Fruit fly (Drosophila melanogaster) whole organism, pupa: ENCODE results near the gene obe.

Experiments
- CG12605 ChIP-seq: fragments of 200-800 bp; sonication (Bioruptor generic); IDR thresholded peaks from 2 replicates; pipeline ENCODE4 v1.3.6; 2022; ENCODE audit warnings: missing biosample characterization, missing genetic modification characterization
- CG13204 ChIP-seq: fragments of 200-800 bp; sonication (Bioruptor generic); optimal IDR thresholded peaks from 2 replicates; lab custom pipeline; 2018; ENCODE audit warnings: missing biosample characterization, mild to moderate bottlenecking, missing genetic modification characterization, moderate library complexity
- CG14655 ChIP-seq: fragments of 200-800 bp; sonication (Bioruptor generic); optimal IDR thresholded peaks from 3 replicates; lab custom pipeline; 2017; ENCODE audit warnings: mild to moderate bottlenecking, missing biosample characterization, missing genetic modification reagents, missing genetic modification characterization
- CG17806 ChIP-seq: fragments of 200-800 bp; sonication (Bioruptor generic); optimal IDR thresholded peaks from 2 replicates; lab custom pipeline; 2018; ENCODE audit warnings: missing biosample characterization, mild to moderate bottlenecking, missing genetic modification characterization, moderate library complexity
- CG32121 ChIP-seq: fragments of 200-800 bp; sonication (Bioruptor generic); IDR thresholded peaks from 2 replicates; pipeline ENCODE4 v1.3.6; 2022; ENCODE audit warnings: missing biosample characterization, missing genetic modification characterization
- CG4496 ChIP-seq: fragments of 200-800 bp; sonication (Bioruptor generic); IDR thresholded peaks from 3 replicates; pipeline ENCODE4 v1.3.6; 2022; ENCODE audit warnings: missing biosample characterization, missing genetic modification characterization
- D1 ChIP-seq: fragments of 200-800 bp; sonication (Bioruptor generic); optimal IDR thresholded peaks from 2 replicates; lab custom pipeline; 2018; ENCODE audit warnings: missing biosample characterization, mild to moderate bottlenecking, missing genetic modification characterization, moderate library complexity
- EcR ChIP-seq: fragments of 200-800 bp; sonication (Bioruptor generic); optimal IDR thresholded peaks from 3 replicates; lab custom pipeline; 2019; ENCODE audit warnings: missing biosample characterization, missing genetic modification characterization, mild to moderate bottlenecking, moderate library complexity, missing genetic modification reagents
- Ets98B ChIP-seq: fragments of 200-800 bp; sonication (Bioruptor generic); IDR thresholded peaks from 2 replicates; pipeline ENCODE4 v1.3.6; 2022; ENCODE audit warnings: missing biosample characterization, missing genetic modification characterization
- Pif1B ChIP-seq: fragments of 200-800 bp; sonication (Bioruptor generic); optimal IDR thresholded peaks from 3 replicates; lab custom pipeline; 2016; ENCODE audit warnings: missing biosample characterization, missing genetic modification characterization
- fd96Ca ChIP-seq: fragments of 200-800 bp; sonication (Bioruptor generic); IDR thresholded peaks from 3 replicates; pipeline ENCODE4 v1.3.6; 2022; ENCODE audit warnings: missing biosample characterization, missing genetic modification characterization

DNA sequence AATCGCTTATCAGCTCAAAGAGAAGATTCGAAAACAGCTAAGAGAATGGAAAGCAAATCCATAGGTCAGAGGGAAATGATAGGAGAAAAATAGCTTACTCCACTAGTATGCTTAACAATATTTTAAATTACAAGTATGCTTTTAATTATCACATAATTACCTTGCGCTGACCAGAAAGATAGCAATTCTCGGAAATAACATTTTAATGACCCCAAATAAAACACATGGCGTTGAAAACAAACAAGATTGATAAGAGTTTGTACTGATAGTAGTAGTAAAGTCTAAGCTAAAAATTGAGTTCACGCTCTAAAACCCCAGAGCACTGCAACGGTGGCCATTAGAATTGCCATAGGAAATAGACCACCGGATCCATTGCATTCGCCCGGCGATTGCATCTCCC lies 21.9 kb downstream of the obe start:
- TF ChIP-seq CG12605 (GFP tag; lab: Robert Waterston, UW) (no peak), CG13204 (GFP tag; lab: Kevin White, UChicago) (no peak), CG14655 (no peak), CG17806 (tag; lab: Kevin White, UChicago) (no peak), Ets98B (GFP tag; lab: Robert Waterston, UW) (no peak), EcR (GFP tag; lab: Kevin White, UChicago) (no peak), CG32121 (GFP tag; lab: Robert Waterston, UW) (no peak), fd96Ca (GFP tag; lab: Robert Waterston, UW) (no peak), Pif1B (GFP tag; lab: Kevin White, UChicago) (no peak), CG4496 (GFP tag; lab: Robert Waterston, UW) (no peak), D1 (tag; lab: Kevin White, UChicago) (no peak)
